Worm (Caenorhabditis elegans): ENCODE measurements around the gene natc-1.

- TF ChIP-seq lin-15B (tag; optimal IDR thresholded peaks at IDR 0.05) (no peak), daf-12 (tag; optimal IDR thresholded peaks at IDR 0.05) (no peak), nhr-25 (tag; optimal IDR thresholded peaks at IDR 0.05) (no peak), ceh-82 (tag; optimal IDR thresholded peaks at IDR 0.05) (no peak), nhr-76 (tag; optimal IDR thresholded peaks at IDR 0.05) (no peak)
Observed at ce11 chrV:8495965-8496364, 33.8 kb downstream of the natc-1 start.

Measured in whole organism, L3 larva.